Fruit fly (Drosophila melanogaster) whole organism, embryonic: Measurements from ENCODE around the gene egh.

Experiments
- Atf6 ChIP-seq: fragments of 200-800 bp; sonication (Bioruptor generic); IDR thresholded peaks from 2 replicates; pipeline ENCODE4 v1.3.6; 2022; ENCODE audit warnings: missing biosample characterization, missing genetic modification characterization
- B-H1 ChIP-seq: fragments of 200-800 bp; sonication (Bioruptor generic); IDR thresholded peaks from 3 replicates; pipeline ENCODE4 v1.3.6; 2022; ENCODE audit warnings: missing biosample characterization, missing genetic modification characterization
- C15 ChIP-seq: fragments of 200-800 bp; sonication (Bioruptor generic); IDR thresholded peaks from 3 replicates; pipeline ENCODE4 v1.3.6; 2022; ENCODE audit warnings: missing biosample characterization, missing genetic modification characterization
- CG10147 ChIP-seq: fragments of 200-800 bp; sonication (Bioruptor generic); optimal IDR thresholded peaks from 2 replicates; lab custom pipeline; 2019; ENCODE audit warnings: missing biosample characterization, mild to moderate bottlenecking, missing genetic modification characterization, moderate library complexity
- CG10366 ChIP-seq: fragments of 200-800 bp; sonication (Bioruptor generic); IDR thresholded peaks from 2 replicates; pipeline ENCODE4 v1.3.6; 2022; ENCODE audit warnings: missing biosample characterization, missing genetic modification characterization
- CG12155 ChIP-seq: fragments of 200-800 bp; sonication (Bioruptor generic); optimal IDR thresholded peaks from 3 replicates; lab custom pipeline; 2016; ENCODE audit warnings: missing biosample characterization, missing genetic modification characterization
- CG12236 ChIP-seq: fragments of 200-800 bp; sonication (Bioruptor generic); optimal IDR thresholded peaks from 2 replicates; lab custom pipeline; 2016; ENCODE audit warnings: missing biosample characterization, missing genetic modification characterization
- CG12391 ChIP-seq: fragments of 200-800 bp; sonication (Bioruptor generic); optimal IDR thresholded peaks from 3 replicates; lab custom pipeline; 2018; ENCODE audit warnings: missing biosample characterization, mild to moderate bottlenecking, missing genetic modification characterization, moderate library complexity
- CG13894 ChIP-seq: fragments of 200-800 bp; sonication (Bioruptor generic); optimal IDR thresholded peaks from 3 replicates; lab custom pipeline; 2018; ENCODE audit warnings: missing biosample characterization, mild to moderate bottlenecking, missing genetic modification characterization, moderate library complexity
- CG14710 ChIP-seq: fragments of 200-800 bp; sonication (Bioruptor generic); optimal IDR thresholded peaks from 3 replicates; lab custom pipeline; 2019; ENCODE audit warnings: missing biosample characterization, mild to moderate bottlenecking, missing genetic modification characterization, moderate library complexity
- CG16779 ChIP-seq: fragments of 200-800 bp; sonication (Bioruptor generic); IDR thresholded peaks from 2 replicates; pipeline ENCODE4 v1.3.6; 2022; ENCODE audit warnings: missing biosample characterization, missing genetic modification characterization
- CG16863 ChIP-seq: fragments of 200-800 bp; sonication (Bioruptor generic); optimal IDR thresholded peaks from 3 replicates; lab custom pipeline; 2016; ENCODE audit warnings: missing biosample characterization, missing genetic modification characterization
- CG17568 ChIP-seq: fragments of 200-800 bp; sonication (Bioruptor generic); optimal IDR thresholded peaks from 2 replicates; lab custom pipeline; 2018; ENCODE audit warnings: missing biosample characterization, mild to moderate bottlenecking, missing genetic modification characterization, moderate library complexity
- CG18011 ChIP-seq: fragments of 200-800 bp; sonication (Bioruptor generic); optimal IDR thresholded peaks from 2 replicates; lab custom pipeline; 2017; ENCODE audit warnings: missing biosample characterization, missing genetic modification characterization, mild to moderate bottlenecking, moderate library complexity, missing genotype
- CG18262 ChIP-seq: fragments of 200-800 bp; optimal IDR thresholded peaks from 3 replicates; lab custom pipeline; 2019; ENCODE audit warnings: missing biosample characterization, mild to moderate bottlenecking, missing genetic modification characterization, moderate library complexity
- CG18619 ChIP-seq: fragments of 200-800 bp; sonication (Bioruptor generic); optimal IDR thresholded peaks from 3 replicates; lab custom pipeline; 2017; ENCODE audit warnings: missing biosample characterization, mild to moderate bottlenecking, missing genetic modification characterization
- CG2116 ChIP-seq: fragments of 200-800 bp; sonication (Bioruptor generic); optimal IDR thresholded peaks from 3 replicates; lab custom pipeline; 2018; ENCODE audit warnings: missing biosample characterization, mild to moderate bottlenecking, missing genetic modification characterization
- CG30431 ChIP-seq: fragments of 200-800 bp; sonication (Bioruptor generic); optimal IDR thresholded peaks from 2 replicates; lab custom pipeline; 2017; ENCODE audit warnings: missing biosample characterization, missing genetic modification characterization
- CG33213 ChIP-seq: fragments of 200-800 bp; sonication (Bioruptor generic); optimal IDR thresholded peaks from 3 replicates; lab custom pipeline; 2016; ENCODE audit warnings: missing biosample characterization, missing genetic modification characterization
- CG3838 ChIP-seq: fragments of 200-800 bp; sonication (Bioruptor generic); optimal IDR thresholded peaks from 3 replicates; lab custom pipeline; 2016; ENCODE audit warnings: missing biosample characterization, missing genetic modification characterization
- CG4404 ChIP-seq: fragments of 200-800 bp; sonication (Bioruptor generic); IDR thresholded peaks from 2 replicates; pipeline ENCODE4 v1.3.6; 2022; ENCODE audit warnings: missing biosample characterization, missing genetic modification characterization
- CG4424 ChIP-seq: fragments of 200-800 bp; sonication (Bioruptor generic); optimal IDR thresholded peaks from 3 replicates; lab custom pipeline; 2016; ENCODE audit warnings: missing biosample characterization, missing genetic modification characterization
- CG4730 ChIP-seq: fragments of 200-800 bp; sonication (Bioruptor generic); IDR thresholded peaks from 2 replicates; pipeline ENCODE4 v1.3.6; 2022; ENCODE audit warnings: missing biosample characterization, missing genetic modification characterization
- CG6254 ChIP-seq: fragments of 200-800 bp; sonication (Bioruptor generic); optimal IDR thresholded peaks from 3 replicates; lab custom pipeline; 2017; ENCODE audit warnings: mild to moderate bottlenecking, missing biosample characterization, missing genetic modification reagents, missing genetic modification characterization
- CG6791 ChIP-seq: fragments of 200-800 bp; sonication (Bioruptor generic); IDR thresholded peaks from 3 replicates; pipeline ENCODE4 v1.3.6; 2022; ENCODE audit warnings: missing biosample characterization, missing genetic modification characterization; ENCODE audit not compliant: partially characterized antibody
- CG9797 ChIP-seq: fragments of 200-800 bp; sonication (Bioruptor generic); optimal IDR thresholded peaks from 3 replicates; lab custom pipeline; 2018; ENCODE audit warnings: missing biosample characterization, mild to moderate bottlenecking, missing genetic modification characterization
- Eip74EF ChIP-seq, 2 experiments: fragments of 200-800 bp in 1 of 2; fragments of >200 bp in 1 of 2; sonication (Bioruptor generic) in 1 of 2; optimal IDR thresholded peaks; 2 replicates each; lab custom pipeline; 2017 to 2019; ENCODE audit warnings: missing biosample characterization in 2 of 2, missing genetic modification characterization in 2 of 2, mild to moderate bottlenecking in 1 of 2, moderate library complexity in 1 of 2
- HmgD ChIP-seq: fragments of 200-800 bp; sonication (Bioruptor generic); optimal IDR thresholded peaks from 3 replicates; lab custom pipeline; 2016; ENCODE audit warnings: missing biosample characterization, missing genetic modification characterization
- Hr3 ChIP-seq: fragments of 200-800 bp; sonication (Bioruptor generic); optimal IDR thresholded peaks from 3 replicates; lab custom pipeline; 2016; ENCODE audit warnings: missing biosample characterization, missing genetic modification characterization
- Nf-YA ChIP-seq: fragments of 200-800 bp; sonication (Bioruptor generic); IDR thresholded peaks from 2 replicates; pipeline ENCODE4 v1.3.6; 2022; ENCODE audit warnings: missing biosample characterization, missing genetic modification characterization
- Rx ChIP-seq: fragments of 200-800 bp; sonication (Bioruptor generic); IDR thresholded peaks from 2 replicates; pipeline ENCODE4 v1.3.6; 2022; ENCODE audit warnings: missing biosample characterization, missing genetic modification characterization
- bcd ChIP-seq: fragments of 200-800 bp; sonication (Bioruptor generic); optimal IDR thresholded peaks from 2 replicates; lab custom pipeline; 2017; ENCODE audit warnings: missing biosample characterization, mild to moderate bottlenecking, missing genetic modification characterization
- cad ChIP-seq: fragments of >200 bp; optimal IDR thresholded peaks from 2 replicates; lab custom pipeline; 2017; ENCODE audit warnings: missing biosample characterization, missing genetic modification characterization
- cato ChIP-seq: fragments of 200-800 bp; sonication (Bioruptor generic); optimal IDR thresholded peaks from 2 replicates; lab custom pipeline; 2016; ENCODE audit warnings: missing biosample characterization, missing genetic modification characterization, borderline replicate concordance
- chif ChIP-seq, 2 experiments: fragments of 200-800 bp; sonication (Bioruptor generic); optimal IDR thresholded peaks; 3 replicates each; lab custom pipeline; 2016; ENCODE audit warnings: missing biosample characterization in 2 of 2, missing genetic modification characterization in 2 of 2
- chinmo ChIP-seq: fragments of 200-800 bp; sonication (Bioruptor generic); IDR thresholded peaks from 4 replicates; pipeline ENCODE4 v1.3.6; 2022; ENCODE audit warnings: missing biosample characterization, missing genetic modification characterization; ENCODE audit not compliant: partially characterized antibody
- emc ChIP-seq: fragments of 200-800 bp; sonication (Bioruptor generic); optimal IDR thresholded peaks from 2 replicates; lab custom pipeline; 2016; ENCODE audit warnings: missing biosample characterization, missing genetic modification characterization
- fd64A ChIP-seq: fragments of 200-800 bp; sonication (Bioruptor generic); optimal IDR thresholded peaks from 3 replicates; lab custom pipeline; 2018; ENCODE audit warnings: missing biosample characterization, mild to moderate bottlenecking, missing genetic modification characterization
- gcm2 ChIP-seq: fragments of 200-800 bp; sonication (Bioruptor generic); optimal IDR thresholded peaks from 2 replicates; lab custom pipeline; 2016; ENCODE audit warnings: missing biosample characterization, missing genetic modification characterization
- mirr ChIP-seq: fragments of 200-800 bp; sonication (Bioruptor generic); optimal IDR thresholded peaks from 3 replicates; lab custom pipeline; 2018; ENCODE audit warnings: missing biosample characterization, mild to moderate bottlenecking, missing genetic modification characterization
- phol ChIP-seq: fragments of 200-800 bp; sonication (Bioruptor generic); optimal IDR thresholded peaks from 3 replicates; lab custom pipeline; 2018; ENCODE audit warnings: missing biosample characterization, mild to moderate bottlenecking, missing genetic modification characterization, moderate library complexity
- prd ChIP-seq, 3 experiments: fragments of >200 bp in 2 of 3; fragments of 200-800 bp in 1 of 3; sonication (Bioruptor generic) in 1 of 3; optimal IDR thresholded peaks in 2 of 3; IDR thresholded peaks in 1 of 3; 2 replicates in 2 of 3; 3 replicates in 1 of 3; pipeline versions ENCODE4 v1.3.6 to Lab custom; 2017 to 2022; ENCODE audit warnings: missing biosample characterization in 1 of 3, missing genetic modification characterization in 1 of 3
- psq ChIP-seq: fragments of 200-800 bp; sonication (Bioruptor generic); optimal IDR thresholded peaks from 2 replicates; lab custom pipeline; 2017; ENCODE audit warnings: missing biosample characterization, missing genetic modification characterization
- ranshi ChIP-seq: fragments of 200-800 bp; sonication (Bioruptor generic); IDR thresholded peaks from 2 replicates; pipeline ENCODE4 v1.3.6; 2022; ENCODE audit warnings: missing biosample characterization, missing genetic modification characterization
- sd ChIP-seq: fragments of 200-800 bp; sonication (Bioruptor generic); optimal IDR thresholded peaks from 3 replicates; lab custom pipeline; 2018; ENCODE audit warnings: missing biosample characterization, mild to moderate bottlenecking, missing genetic modification characterization, moderate library complexity
- sisA ChIP-seq: fragments of 200-800 bp; sonication (Bioruptor generic); IDR thresholded peaks from 2 replicates; pipeline ENCODE4 v1.3.6; 2022; ENCODE audit warnings: missing biosample characterization, missing genetic modification characterization
- ssp ChIP-seq: fragments of 200-800 bp; sonication (Bioruptor generic); IDR thresholded peaks from 2 replicates; pipeline ENCODE4 v1.3.6; 2022; ENCODE audit warnings: missing biosample characterization, missing genetic modification characterization
- sug ChIP-seq: fragments of 200-800 bp; optimal IDR thresholded peaks from 2 replicates; lab custom pipeline; 2019; ENCODE audit warnings: missing biosample characterization, mild to moderate bottlenecking, missing genetic modification characterization, moderate library complexity

egh gene

DNA sequence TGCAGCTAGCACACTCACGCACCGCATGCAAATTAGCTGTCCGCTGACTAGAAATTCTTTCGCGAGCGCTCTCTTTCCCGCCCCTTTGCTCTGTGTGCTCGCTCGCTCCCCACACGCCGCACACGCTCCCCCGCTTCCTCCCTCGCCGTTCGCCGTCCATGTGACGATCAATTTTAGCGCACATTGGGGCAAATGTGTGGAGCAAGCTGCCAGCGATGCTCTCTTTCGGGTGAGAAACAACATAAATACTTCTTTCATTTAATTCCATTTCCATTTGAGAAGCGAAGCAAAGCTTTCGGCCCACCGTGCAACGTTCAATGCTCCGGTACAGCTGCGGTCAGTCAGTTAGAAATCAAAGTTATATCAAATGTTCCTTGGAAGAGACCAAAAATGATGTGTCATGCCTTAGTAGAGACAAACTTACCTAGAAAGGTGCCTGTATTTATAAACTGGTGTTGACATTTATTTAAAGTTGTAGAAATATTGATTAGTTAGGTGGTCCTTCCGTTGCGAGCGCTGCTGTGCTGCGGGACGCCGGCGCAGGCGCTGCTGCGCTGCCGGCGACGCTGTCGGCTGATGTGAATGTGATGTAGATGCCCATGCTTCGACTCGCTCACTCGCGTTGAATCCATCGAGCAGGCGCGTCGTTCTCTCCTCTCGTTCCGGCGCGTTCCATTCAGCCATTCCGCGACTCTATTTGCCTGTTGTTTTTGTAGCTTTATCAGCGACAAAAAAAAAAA, 57.9 kb downstream of the egh start (continued):
- TF ChIP-seq ranshi (GFP tag; lab: Robert Waterston, UW) (peak; percentile 91), bcd (GFP tag; lab: Kevin White, UChicago) (peak; percentile 98), CG10147 (GFP tag; lab: Kevin White, UChicago) (peak; percentile 91), CG3838 (GFP tag; lab: Kevin White, UChicago) (peak; percentile 85), CG12391 (tag; lab: Kevin White, UChicago) (peak; percentile 97), CG12236 (GFP tag; lab: Kevin White, UChicago) (peak; percentile 94), B-H1 (peak; percentile 89), chinmo (peak; percentile 85; the same call in 3 of the 4 replicates), CG6254 (peak; percentile 92), CG14710 (tag; lab: Kevin White, UChicago) (peak; percentile 91), CG30431 (GFP tag; lab: Kevin White, UChicago) (peak; percentile 93), cato (GFP tag; lab: Kevin White, UChicago) (peak; percentile 90), sd (peak; percentile 90), CG4404 (GFP tag; lab: Robert Waterston, UW) (peak; percentile 92), cad (no peak), phol (tag; lab: Kevin White, UChicago) (peak; percentile 93), CG16779 (GFP tag; lab: Robert Waterston, UW) (peak; percentile 94), CG10366 (GFP tag; lab: Robert Waterston, UW) (peak; percentile 96), CG2116 (GFP tag; lab: Kevin White, UChicago) (peak; percentile 82), C15 (GFP tag; lab: Robert Waterston, UW) (peak; percentile 85; the same call in 1 of the 3 replicates), chif (GFP tag; optimal IDR thresholded peaks at IDR 0.05; lab: Kevin White, UChicago) (peak; percentile 97 to 98), psq (GFP tag; lab: Kevin White, UChicago) (peak; percentile 79), CG16863 (GFP tag; lab: Kevin White, UChicago) (peak; percentile 97), CG13894 (tag; lab: Kevin White, UChicago) (peak; percentile 94), Hr3 (GFP tag; lab: Kevin White, UChicago) (peak; percentile 96), CG12155 (GFP tag; lab: Kevin White, UChicago) (peak; percentile 95), CG6791 (GFP tag; lab: Robert Waterston, UW) (peak; percentile 67; the same call in 2 of the 3 replicates), Atf6 (GFP tag; lab: Robert Waterston, UW) (peak; percentile 97), CG9797 (peak; percentile 32), prd (optimal IDR thresholded peaks at IDR 0.05; lab: Kevin White, UChicago) (no peak), prd (GFP tag; IDR thresholded peaks at IDR 0.05; lab: Robert Waterston, UW) (peak; percentile 97), CG4730 (peak; percentile 91), fd64A (GFP tag; lab: Kevin White, UChicago) (peak; percentile 88), CG4424 (GFP tag; lab: Kevin White, UChicago) (peak; percentile 95), HmgD (GFP tag; lab: Kevin White, UChicago) (peak; percentile 96), gcm2 (peak; percentile 92), emc (peak; percentile 87), Rx (GFP tag; lab: Robert Waterston, UW) (peak; percentile 96), mirr (GFP tag; lab: Kevin White, UChicago) (peak; percentile 95), ssp (GFP tag; lab: Robert Waterston, UW) (peak; percentile 84), CG18011 (peak; percentile 89), sisA (GFP tag; lab: Robert Waterston, UW) (peak; percentile 96), sug (tag; lab: Kevin White, UChicago) (peak; percentile 94), Nf-YA (GFP tag; lab: Robert Waterston, UW) (peak; percentile 85), Eip74EF (GFP tag; optimal IDR thresholded peaks at IDR 0.05; lab: Kevin White, UChicago) (peak in 1 of 2 experiments; percentile 97), CG18619 (GFP tag; lab: Kevin White, UChicago) (peak; percentile 98), CG17568 (GFP tag; lab: Kevin White, UChicago) (peak; percentile 97), CG33213 (GFP tag; lab: Kevin White, UChicago) (peak; percentile 90), CG18262 (tag; lab: Kevin White, UChicago) (peak; percentile 97)
